Fruit fly (Drosophila melanogaster) Kc167 (cell line): Measurements from ENCODE around the gene CG42258.

Source experiments
- Myc ChIP-seq: fragments of >200 bp; optimal IDR thresholded peaks from 2 replicates; lab custom pipeline; 2017; ENCODE audit warnings: missing external identifiers
- Sin3A ChIP-seq: fragments of >200 bp; optimal IDR thresholded peaks from 2 replicates; lab custom pipeline; 2018; ENCODE audit warnings: missing external identifiers
- h ChIP-seq: fragments of >200 bp; optimal IDR thresholded peaks from 3 replicates; lab custom pipeline; 2018; ENCODE audit warnings: missing external identifiers
- insv ChIP-seq: fragments of >200 bp; optimal IDR thresholded peaks from 3 replicates; lab custom pipeline; 2018; ENCODE audit warnings: missing external identifiers
- psq ChIP-seq: fragments of >200 bp; optimal IDR thresholded peaks from 2 replicates; lab custom pipeline; 2017; ENCODE audit warnings: missing external identifiers
- ttk ChIP-seq: sonication (Bioruptor generic); optimal IDR thresholded peaks from 2 replicates; lab custom pipeline; 2017; ENCODE audit warnings: missing external identifiers

Gene CG42258

dm6 chrX:12489991-12490390, 26.7 kb downstream of the CG42258 start, which contains the start of gene Lsp1alpha:
TSS of gene Lsp1alpha (plus strand) at chrX:12490291.
- TF ChIP-seq h (lab: Kevin White, UChicago), result no peak
- TF ChIP-seq Sin3A, result no peak
- no peak for TF ChIP-seq psq (lab: Kevin White, UChicago)
- TF ChIP-seq insv (lab: Kevin White, UChicago), result no peak
- no peak for TF ChIP-seq Myc (lab: Kevin White, UChicago)
- no peak for TF ChIP-seq ttk

dm6 chrX:12496497-12496896, 33.2 kb downstream of the CG42258 start, which contains the start of gene Mks1:
TSS of gene Mks1 (minus strand) at chrX:12496597.
- no peak for TF ChIP-seq h (lab: Kevin White, UChicago)
- TF ChIP-seq Myc (lab: Kevin White, UChicago), result no peak
- no peak for TF ChIP-seq psq (lab: Kevin White, UChicago)
- no peak for TF ChIP-seq ttk
- TF ChIP-seq Sin3A, result no peak
- TF ChIP-seq insv (lab: Kevin White, UChicago), result no peak

DNA sequence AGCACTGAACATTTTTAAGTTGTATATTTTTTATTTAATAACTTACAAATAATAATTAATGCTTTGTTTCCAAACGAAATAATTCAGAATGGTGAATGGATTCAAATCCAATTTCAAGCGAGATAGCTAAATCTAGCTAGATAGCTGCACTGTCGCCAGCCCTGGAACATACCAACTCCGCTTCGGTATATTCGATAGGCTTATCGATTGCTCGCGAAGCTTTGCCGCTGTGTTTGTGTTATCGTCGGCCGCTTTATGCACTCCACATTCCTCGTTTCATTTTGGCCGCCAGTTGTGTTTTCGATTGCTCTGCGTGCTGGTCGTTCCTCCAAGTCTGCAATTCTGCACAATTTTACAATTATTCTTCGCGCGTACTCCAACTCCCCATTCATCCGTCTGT, 33.6 kb downstream of the CG42258 start, which contains the start of gene mdu:
Gene mdu, plus strand, starts transcription at position 259 of the 400 bp plus-strand sequence.
- no peak for TF ChIP-seq ttk
- no peak for TF ChIP-seq insv (lab: Kevin White, UChicago)
- TF ChIP-seq Myc (lab: Kevin White, UChicago), result no peak

- TF ChIP-seq Myc (lab: Kevin White, UChicago) (no peak), psq (lab: Kevin White, UChicago) (no peak), ttk (no peak), insv (lab: Kevin White, UChicago) (no peak), h (lab: Kevin White, UChicago) (no peak), Sin3A (no peak)
These were observed 34.8 kb downstream of the CG42258 start for dm6 chrX:12498101-12498500.

dm6 chrX:12507589-12507988, 44.3 kb downstream of the CG42258 start:
- no peak for TF ChIP-seq Sin3A

DNA sequence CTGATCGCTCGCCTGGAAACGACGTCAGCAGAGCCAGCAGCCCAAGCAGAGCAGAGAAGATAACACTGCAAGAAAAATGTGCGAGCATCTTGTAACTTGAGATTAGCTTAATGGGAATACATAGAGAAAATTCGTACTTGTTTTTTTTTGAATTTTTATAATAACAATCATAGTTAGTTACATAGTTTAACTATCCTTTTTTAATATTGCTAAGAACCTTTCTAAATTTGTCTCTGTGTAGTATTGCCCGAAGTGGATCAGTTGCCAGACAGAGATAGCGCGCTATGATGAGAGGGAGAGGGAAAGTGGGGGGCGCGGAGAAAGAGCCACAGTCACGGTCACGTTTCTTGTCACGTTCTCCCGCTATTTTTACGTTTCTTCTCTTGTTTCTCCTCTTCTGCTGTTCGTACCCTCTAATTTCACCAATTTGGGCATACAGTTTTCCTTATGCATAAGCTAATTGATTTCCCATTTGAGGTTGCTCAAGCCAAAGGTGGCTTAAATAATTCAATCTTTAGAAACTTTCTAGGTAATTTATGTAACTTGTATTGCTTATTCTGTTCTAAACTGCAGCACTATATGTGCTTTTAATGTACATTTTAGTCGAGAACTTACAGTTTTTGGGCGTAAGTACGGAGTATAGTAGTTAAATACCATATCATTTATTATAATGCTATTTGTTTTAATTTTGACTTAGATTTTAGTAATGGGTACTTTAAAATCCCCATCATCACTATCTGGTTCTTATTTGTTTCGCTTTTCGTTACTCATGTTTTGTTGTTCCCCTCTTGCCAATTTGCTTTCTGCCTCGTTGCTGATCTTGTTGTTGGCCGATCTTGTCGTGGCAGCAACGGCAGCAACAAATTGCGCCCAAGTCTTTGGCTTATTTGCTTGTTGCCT, 47.7 kb downstream of the CG42258 start:
- TF ChIP-seq psq (lab: Kevin White, UChicago) (no peak), insv (lab: Kevin White, UChicago) (no peak), Sin3A (no peak), h (lab: Kevin White, UChicago) (no peak), Myc (lab: Kevin White, UChicago) (no peak), ttk (no peak)
